Worm (Caenorhabditis elegans) whole organism, L2 larva: Measurements from ENCODE around the gene T05C7.5.
"Not testable (repeated sequence)": the region's sequence is repeated elsewhere in the genome, so short reads cannot be mapped to it uniquely, and the experiment has no call there.

Source experiments
- C34F6.9 ChIP-seq: fragments of 150-350 bp; optimal IDR thresholded peaks from 2 replicates; lab custom pipeline; 2014; ENCODE audit warnings: missing biosample characterization, missing genetic modification characterization
- F13H6.1 ChIP-seq: sonication (generic microtip); optimal IDR thresholded peaks from 2 replicates; lab custom pipeline; 2016; ENCODE audit warnings: missing genetic modification characterization, missing compliant biosample characterization
- R02D3.7 ChIP-seq: fragments of 150-350 bp; optimal IDR thresholded peaks from 2 replicates; lab custom pipeline; 2014; ENCODE audit warnings: missing biosample characterization, missing genetic modification characterization
- Y55F3AM.14 ChIP-seq: fragments of 200-800 bp; sonication (Bioruptor generic); optimal IDR thresholded peaks from 2 replicates; lab custom pipeline; 2018; ENCODE audit warnings: mild to moderate bottlenecking, missing genetic modification characterization, missing compliant biosample characterization
- ZK546.5 ChIP-seq: sonication (generic microtip); optimal IDR thresholded peaks from 2 replicates; lab custom pipeline; 2017; ENCODE audit warnings: missing biosample characterization, missing genetic modification characterization
- alr-1 ChIP-seq: fragments of 150-350 bp; optimal IDR thresholded peaks from 2 replicates; lab custom pipeline; 2014; ENCODE audit warnings: missing biosample characterization, missing genetic modification characterization
- aly-2 ChIP-seq: fragments of 150-350 bp; optimal IDR thresholded peaks from 2 replicates; lab custom pipeline; 2014; ENCODE audit warnings: missing biosample characterization, missing genetic modification characterization
- ama-1 ChIP-seq: fragments of 150-350 bp; optimal IDR thresholded peaks from 2 replicates; lab custom pipeline; 2018; ENCODE audit warnings: inconsistent platforms
- blmp-1 ChIP-seq: sonication (generic microtip); optimal IDR thresholded peaks from 2 replicates; lab custom pipeline; 2017; ENCODE audit warnings: missing genetic modification characterization, mild to moderate bottlenecking, missing compliant biosample characterization, antibody characterized with exemption, moderate library complexity; ENCODE audit not compliant: insufficient read depth
- ceh-16 ChIP-seq: fragments of 150-350 bp; optimal IDR thresholded peaks from 2 replicates; lab custom pipeline; 2014; ENCODE audit warnings: missing biosample characterization, missing genetic modification characterization
- ceh-82 ChIP-seq: fragments of 150-350 bp; optimal IDR thresholded peaks from 2 replicates; lab custom pipeline; 2014; ENCODE audit warnings: missing biosample characterization, missing genetic modification characterization
- crh-2 ChIP-seq: sonication (generic microtip); optimal IDR thresholded peaks from 2 replicates; lab custom pipeline; 2017; ENCODE audit warnings: missing biosample characterization, missing genetic modification characterization
- dmd-4 ChIP-seq: sonication (generic microtip); optimal IDR thresholded peaks from 2 replicates; lab custom pipeline; 2017; ENCODE audit warnings: missing biosample characterization, missing genetic modification characterization
- egl-27 ChIP-seq: sonication (generic microtip); optimal IDR thresholded peaks from 3 replicates; lab custom pipeline; 2017; ENCODE audit warnings: missing biosample characterization, missing genetic modification reagents, missing genetic modification characterization
- elt-1 ChIP-seq: fragments of 150-350 bp; optimal IDR thresholded peaks from 2 replicates; lab custom pipeline; 2014; ENCODE audit warnings: missing biosample characterization, missing genetic modification characterization
- elt-3 ChIP-seq: sonication (generic microtip); optimal IDR thresholded peaks from 2 replicates; lab custom pipeline; 2017; ENCODE audit warnings: missing biosample characterization, missing genetic modification characterization
- fos-1 ChIP-seq: fragments of 150-350 bp; optimal IDR thresholded peaks from 2 replicates; lab custom pipeline; 2014; ENCODE audit warnings: missing biosample characterization, missing genetic modification characterization
- lin-11 ChIP-seq: fragments of 150-350 bp; sonication (generic microtip); optimal IDR thresholded peaks from 2 replicates; lab custom pipeline; 2014; ENCODE audit warnings: missing biosample characterization, missing genetic modification characterization, inconsistent platforms, mixed read lengths
- lin-13 ChIP-seq: fragments of 150-350 bp; optimal IDR thresholded peaks from 2 replicates; lab custom pipeline; 2014; ENCODE audit warnings: missing biosample characterization, missing genetic modification reagents, missing genetic modification characterization
- lin-39 ChIP-seq: fragments of 150-350 bp; optimal IDR thresholded peaks from 2 replicates; lab custom pipeline; 2014; ENCODE audit warnings: missing biosample characterization, missing genetic modification reagents, missing genetic modification characterization
- lsy-2 ChIP-seq, 2 experiments: fragments of 150-350 bp in 1 of 2; sonication (generic microtip) in 1 of 2; optimal IDR thresholded peaks; 2 replicates each; lab custom pipeline; 2014 to 2017; ENCODE audit warnings: missing biosample characterization in 2 of 2, missing genetic modification characterization in 2 of 2
- mbf-1 ChIP-seq: sonication (generic microtip); optimal IDR thresholded peaks from 2 replicates; lab custom pipeline; 2017; ENCODE audit warnings: missing biosample characterization, missing genetic modification characterization
- nhr-10 ChIP-seq: sonication (generic microtip); optimal IDR thresholded peaks from 2 replicates; lab custom pipeline; 2017; ENCODE audit warnings: missing biosample characterization, missing genetic modification characterization
- nhr-11 ChIP-seq: fragments of 150-350 bp; optimal IDR thresholded peaks from 2 replicates; lab custom pipeline; 2014; ENCODE audit warnings: missing biosample characterization, missing genetic modification characterization
- nhr-12 ChIP-seq: fragments of 150-350 bp; optimal IDR thresholded peaks from 2 replicates; lab custom pipeline; 2014; ENCODE audit warnings: missing biosample characterization, missing genetic modification characterization
- nhr-129 ChIP-seq: fragments of 150-350 bp; optimal IDR thresholded peaks from 2 replicates; lab custom pipeline; 2014; ENCODE audit warnings: missing biosample characterization, missing genetic modification characterization
- nhr-21 ChIP-seq: fragments of 150-350 bp; optimal IDR thresholded peaks from 2 replicates; lab custom pipeline; 2014; ENCODE audit warnings: missing biosample characterization, missing genetic modification characterization
- nhr-25 ChIP-seq: fragments of 150-350 bp; sonication (generic microtip); optimal IDR thresholded peaks from 3 replicates; lab custom pipeline; 2014; ENCODE audit warnings: missing biosample characterization, missing genetic modification characterization
- nhr-77 ChIP-seq: fragments of 150-350 bp; optimal IDR thresholded peaks from 2 replicates; lab custom pipeline; 2014; ENCODE audit warnings: missing biosample characterization, missing genetic modification characterization
- peb-1 ChIP-seq: fragments of 150-350 bp; optimal IDR thresholded peaks from 2 replicates; lab custom pipeline; 2014; ENCODE audit warnings: missing biosample characterization, missing genetic modification characterization
- sem-4 ChIP-seq: fragments of 150-350 bp; optimal IDR thresholded peaks from 2 replicates; lab custom pipeline; 2014; ENCODE audit warnings: missing biosample characterization, missing genetic modification reagents, missing genetic modification characterization
- skn-1 ChIP-seq: sonication (generic microtip); optimal IDR thresholded peaks from 2 replicates; lab custom pipeline; 2017; ENCODE audit warnings: missing biosample characterization, missing genetic modification characterization
- sma-3 ChIP-seq: sonication (generic microtip); optimal IDR thresholded peaks from 2 replicates; lab custom pipeline; 2016; ENCODE audit warnings: missing genetic modification reagents, missing genetic modification characterization, missing compliant biosample characterization
- sma-9 ChIP-seq, 2 experiments: fragments of 150-350 bp in 1 of 2; sonication (generic microtip) in 1 of 2; optimal IDR thresholded peaks; 2 replicates each; lab custom pipeline; 2014 to 2016; ENCODE audit warnings: missing genetic modification characterization in 2 of 2, mild to moderate bottlenecking in 1 of 2, missing biosample characterization in 1 of 2, missing compliant biosample characterization in 1 of 2, missing genetic modification reagents in 1 of 2, moderate library complexity in 1 of 2
- snpc-4 ChIP-seq: fragments of 150-350 bp; optimal IDR thresholded peaks from 2 replicates; lab custom pipeline; 2014; ENCODE audit warnings: missing biosample characterization, missing genetic modification characterization
- unc-55 ChIP-seq: fragments of 150-350 bp; sonication (generic microtip); optimal IDR thresholded peaks from 3 replicates; lab custom pipeline; 2014; ENCODE audit warnings: missing biosample characterization, missing genetic modification reagents, missing genetic modification characterization
- unc-62 ChIP-seq: fragments of 150-350 bp; optimal IDR thresholded peaks from 2 replicates; lab custom pipeline; 2014; ENCODE audit warnings: missing biosample characterization, missing genetic modification reagents, missing genetic modification characterization
- zag-1 ChIP-seq: fragments of 150-350 bp; optimal IDR thresholded peaks from 2 replicates; lab custom pipeline; 2014; ENCODE audit warnings: missing biosample characterization, missing genetic modification characterization
- ztf-1 ChIP-seq: fragments of 200-800 bp; sonication (Bioruptor generic); conservative IDR thresholded peaks from 2 replicates; pipeline ENCODE4 v1.3.6; 2022; ENCODE audit warnings: missing genetic modification characterization, missing compliant biosample characterization
- ztf-11 ChIP-seq: sonication (generic microtip); optimal IDR thresholded peaks from 2 replicates; lab custom pipeline; 2017; ENCODE audit warnings: missing biosample characterization, missing genetic modification characterization
- ztf-4 ChIP-seq: fragments of 150-350 bp; optimal IDR thresholded peaks from 2 replicates; lab custom pipeline; 2014; ENCODE audit warnings: missing biosample characterization, missing genetic modification characterization

The T05C7.5 gene

ce11 chrIV:76070-76469 lies 17.4 kb upstream of the T05C7.5 start, which contains the start of gene T05C7.8:
Gene T05C7.8 (plus strand): TSS chrIV:76370.
- TF ChIP-seq dmd-4 = no peak
- TF ChIP-seq C34F6.9 = no peak
- no peak for TF ChIP-seq nhr-11 (tag; lab: Kevin White, UChicago)
- TF ChIP-seq, all 48 proteins: peak for 0

- no peak for TF ChIP-seq blmp-1 (tag; lab: Kevin White, UChicago)
- TF ChIP-seq ceh-82 (tag; lab: Kevin White, UChicago) = no peak
- no peak for TF ChIP-seq dmd-4
- no peak for TF ChIP-seq lsy-2 (tag; optimal IDR thresholded peaks at IDR 0.05; lab: Kevin White, UChicago)
- TF ChIP-seq nhr-11 (tag; lab: Kevin White, UChicago) = no peak
- no peak for TF ChIP-seq snpc-4
- no peak for TF ChIP-seq ceh-16 (tag; lab: Kevin White, UChicago)
Measured at ce11 chrIV:73175-73574, 14.5 kb upstream of the T05C7.5 start.

DNA sequence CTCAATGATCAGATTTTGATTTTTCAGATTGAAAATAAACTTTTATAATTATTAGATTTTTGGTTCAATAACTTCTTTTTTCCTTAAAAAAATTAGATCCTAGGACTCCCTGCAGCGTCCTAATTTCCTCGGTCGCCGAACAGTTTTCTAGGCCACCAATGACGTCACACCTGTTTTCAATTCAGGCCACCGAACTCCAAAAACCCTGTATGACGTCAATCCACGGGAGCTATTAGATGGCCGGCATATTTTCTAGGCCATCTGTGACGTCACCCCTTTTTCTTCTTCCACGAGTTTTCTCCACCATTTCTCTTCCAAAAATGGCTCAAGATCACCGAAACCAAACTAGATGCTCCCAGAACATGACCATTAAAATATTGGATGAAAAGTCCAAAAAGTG lies 12.5 kb upstream of the T05C7.5 start:
- TF ChIP-seq nhr-11 (tag; lab: Kevin White, UChicago) = no peak
- no peak for TF ChIP-seq ama-1 (lab: Kevin White, UChicago)
- TF ChIP-seq nhr-10 = no peak
- TF ChIP-seq ztf-1 (GFP tag; lab: Robert Waterston, UW) = no peak
- no peak for TF ChIP-seq F13H6.1 (tag; lab: Kevin White, UChicago)
- no peak for TF ChIP-seq ZK546.5
- TF ChIP-seq aly-2 = no peak
- TF ChIP-seq alr-1 (tag; lab: Kevin White, UChicago) = no peak
- TF ChIP-seq peb-1 (tag; lab: Kevin White, UChicago) = no peak
- TF ChIP-seq sem-4 (tag; lab: Kevin White, UChicago) = no peak
- TF ChIP-seq nhr-129 (tag; lab: Kevin White, UChicago) = no peak
- no peak for TF ChIP-seq lin-13 (GFP tag; lab: Kevin White, UChicago)
- no peak for TF ChIP-seq nhr-25
- no peak for TF ChIP-seq egl-27 (tag; lab: Kevin White, UChicago)
- no peak for TF ChIP-seq R02D3.7
- TF ChIP-seq sma-9 (GFP tag; optimal IDR thresholded peaks at IDR 0.05; lab: Kevin White, UChicago) = no peak
- TF ChIP-seq sma-9 (tag; optimal IDR thresholded peaks at IDR 0.05; lab: Kevin White, UChicago) = no peak
- TF ChIP-seq lin-11 = no peak

DNA sequence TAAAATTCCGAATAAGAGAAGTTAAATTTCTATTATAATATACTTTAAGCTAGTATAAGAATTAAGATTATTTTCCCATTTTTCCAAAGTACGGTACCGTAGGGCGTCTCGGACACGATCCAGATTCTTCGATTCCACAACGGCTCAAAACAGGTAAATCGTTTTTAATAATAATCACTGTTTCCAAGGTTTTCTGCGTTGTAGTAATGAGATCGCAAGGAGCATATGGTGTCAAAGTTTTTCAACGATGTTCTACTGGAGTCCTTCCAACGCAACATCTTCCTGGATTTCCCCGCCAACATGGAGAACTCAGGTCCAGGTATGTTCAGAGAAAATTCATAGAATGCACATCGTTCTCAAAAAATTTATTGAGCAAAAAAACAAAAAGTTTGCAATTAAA lies 2.7 kb upstream of the T05C7.5 start, which contains the start of gene T05C7.7:
T05C7.7 (plus strand) TSS at position 301 of the 400 bp plus-strand sequence.
- TF ChIP-seq nhr-21, ztf-11, nhr-10: not testable (repeated sequence)

ce11 chrIV:53539-53938 lies 5.2 kb downstream of the T05C7.5 start, which contains the start of gene T05C7.4:
Gene T05C7.4 (minus strand): TSS chrIV:53639.
- no peak for TF ChIP-seq F13H6.1 (tag; lab: Kevin White, UChicago)
- no peak for TF ChIP-seq nhr-12 (tag; lab: Kevin White, UChicago)
- no peak for TF ChIP-seq unc-62
- TF ChIP-seq lin-13 (GFP tag; lab: Kevin White, UChicago) = no peak

ce11 chrIV:51219-51618 lies 7.5 kb downstream of the T05C7.5 start:
- TF ChIP-seq unc-62 (no peak), sma-3 (GFP tag; lab: Kevin White, UChicago) (peak; percentile 75), fos-1 (peak; percentile 84), sem-4 (tag; lab: Kevin White, UChicago) (peak; percentile 34), lsy-2 (tag; optimal IDR thresholded peaks at IDR 0.05; lab: Kevin White, UChicago) (peak in 1 of 2 experiments; percentile 50), ceh-16 (tag; lab: Kevin White, UChicago) (no peak), snpc-4 (no peak), nhr-25 (peak; percentile 82), elt-3 (tag; lab: Kevin White, UChicago) (no peak), Y55F3AM.14 (GFP tag; lab: Kevin White, UChicago) (no peak), ama-1 (lab: Kevin White, UChicago) (no peak), lin-39 (no peak), unc-55 (no peak), ztf-4 (tag; lab: Kevin White, UChicago) (peak; percentile 15), nhr-12 (tag; lab: Kevin White, UChicago) (no peak), nhr-77 (tag; lab: Kevin White, UChicago) (no peak), lin-11 (no peak), ZK546.5 (no peak), lin-13 (GFP tag; lab: Kevin White, UChicago) (no peak), ztf-11 (no peak), dmd-4 (no peak), skn-1 (tag; lab: Kevin White, UChicago) (no peak), zag-1 (no peak), nhr-21 (peak; percentile 77), blmp-1 (tag; lab: Kevin White, UChicago) (peak; percentile 82), mbf-1 (tag; lab: Kevin White, UChicago) (no peak), peb-1 (tag; lab: Kevin White, UChicago) (no peak), alr-1 (tag; lab: Kevin White, UChicago) (no peak), nhr-11 (tag; lab: Kevin White, UChicago) (no peak), elt-1 (tag; lab: Kevin White, UChicago) (no peak), crh-2 (peak; percentile 16)
